Fruit fly (Drosophila melanogaster): Measurements from ENCODE around the gene CG11696.

CG11696 gene

dm6 chrX:11555070-11555469, 18.5 kb upstream of the CG11696 start (continued):
- TF ChIP-seq CG18011 (GFP tag; optimal IDR thresholded peaks at IDR 0.05) (no peak), HHEX (GFP tag; optimal IDR thresholded peaks at IDR 0.05) (no peak), HLH3B (GFP tag; IDR thresholded peaks at IDR 0.05) (0 out of 2 replicates have a peak, but pooled peaks have one; percentile 18), psq (GFP tag; optimal IDR thresholded peaks at IDR 0.05) (no peak), trh (GFP tag; optimal IDR thresholded peaks at IDR 0.05) (no peak), CG17328 (GFP tag; IDR thresholded peaks at IDR 0.05) (no peak), sob (GFP tag; IDR thresholded peaks at IDR 0.05) (no peak), Hr3 (GFP tag; optimal IDR thresholded peaks at IDR 0.05) (no peak), CG9932 (GFP tag; IDR thresholded peaks at IDR 0.05) (no peak), ind (GFP tag; optimal IDR thresholded peaks at IDR 0.05) (no peak), CG13424 (tag; optimal IDR thresholded peaks at IDR 0.05) (peak; percentile 0), CG17359 (tag; optimal IDR thresholded peaks at IDR 0.05) (peak; percentile 5), az2 (GFP tag; optimal IDR thresholded peaks at IDR 0.05) (no peak), Med (GFP tag) (peak; percentile 66), tll (GFP tag; optimal IDR thresholded peaks at IDR 0.05) (no peak), pzg (GFP tag; optimal IDR thresholded peaks at IDR 0.05) (no peak), sens-2 (GFP tag; IDR thresholded peaks at IDR 0.05) (no peak), CG12299 (tag; optimal IDR thresholded peaks at IDR 0.05) (no peak), pho (GFP tag; optimal IDR thresholded peaks at IDR 0.05) (no peak), CG17612 (GFP tag; IDR thresholded peaks at IDR 0.05) (no peak), Hand (GFP tag; optimal IDR thresholded peaks at IDR 0.05) (no peak), CG1792 (GFP tag; optimal IDR thresholded peaks at IDR 0.05) (no peak), CG11398 (GFP tag; optimal IDR thresholded peaks at IDR 0.05) (no peak), Atf6 (GFP tag; IDR thresholded peaks at IDR 0.05) (peak; percentile 54; the same call in 1 of the 2 replicates), CG31388 (GFP tag; optimal IDR thresholded peaks at IDR 0.05) (no peak), mirr (GFP tag; optimal IDR thresholded peaks at IDR 0.05) (no peak), Trl (optimal IDR thresholded peaks at IDR 0.05) (no peak), Trl (GFP tag; optimal IDR thresholded peaks at IDR 0.05) (no peak), E2f2 (GFP tag; IDR thresholded peaks at IDR 0.05) (peak; percentile 11; the same call in 1 of the 2 replicates), CG4424 (GFP tag; optimal IDR thresholded peaks at IDR 0.05) (peak; percentile 6), z (GFP tag; IDR thresholded peaks at IDR 0.05) (no peak), CG43689 (GFP tag; IDR thresholded peaks at IDR 0.05) (no peak), CG8924 (tag; optimal IDR thresholded peaks at IDR 0.05) (no peak), Gsc (GFP tag; IDR thresholded peaks at IDR 0.05) (no peak), CG2129 (GFP tag; IDR thresholded peaks at IDR 0.05; ENCODE audit: partially characterized antibody) (no peak), CG2116 (GFP tag; optimal IDR thresholded peaks at IDR 0.05) (no peak), Dbx (GFP tag; IDR thresholded peaks at IDR 0.05) (no peak; the same call in 2 of the 3 replicates), CoRest (tag; optimal IDR thresholded peaks at IDR 0.05) (no peak), grau (tag; optimal IDR thresholded peaks at IDR 0.05) (peak; percentile 7), Myb (GFP tag; optimal IDR thresholded peaks at IDR 0.05) (no peak), jumu (GFP tag; optimal IDR thresholded peaks at IDR 0.05) (no peak), D19B (GFP tag; optimal IDR thresholded peaks at IDR 0.05) (no peak), CG10543 (GFP tag; optimal IDR thresholded peaks at IDR 0.05) (no peak), CG6813 (GFP tag; optimal IDR thresholded peaks at IDR 0.05) (no peak), CG15479 (GFP tag; optimal IDR thresholded peaks at IDR 0.05) (no peak), CG17912 (GFP tag; optimal IDR thresholded peaks at IDR 0.05) (no peak), CG6272 (GFP tag; IDR thresholded peaks at IDR 0.05) (no peak), CG5245 (GFP tag; optimal IDR thresholded peaks at IDR 0.05) (no peak), scrt (GFP tag; optimal IDR thresholded peaks at IDR 0.05) (no peak), stwl (tag; optimal IDR thresholded peaks at IDR 0.05) (peak; percentile 25), CG10462 (GFP tag; optimal IDR thresholded peaks at IDR 0.05) (no peak), ranshi (GFP tag; IDR thresholded peaks at IDR 0.05) (no peak)

All from whole organism, embryonic.